Worm (Caenorhabditis elegans): ENCODE measurements around the gene nlp-9.
"Not testable (repeated sequence)": the region's sequence is repeated elsewhere in the genome, so short reads cannot be mapped to it uniquely, and the experiment has no call there.

Gene nlp-9

ce11 chrV:4260090-4260489 lies 40.6 kb downstream of the nlp-9 start, which contains the start of gene srt-3:
srt-3 (minus strand) TSS chrV:4260190.
- TF ChIP-seq aha-1 (tag; optimal IDR thresholded peaks at IDR 0.05) (no peak), nhr-84 (tag; optimal IDR thresholded peaks at IDR 0.05) (no peak), Y116A8C.19 (tag; optimal IDR thresholded peaks at IDR 0.05; ENCODE audit: borderline replicate concordance) (no peak), unc-30 (tag; optimal IDR thresholded peaks at IDR 0.05) (no peak), ets-5 (GFP tag; IDR thresholded peaks at IDR 0.05) (no peak), nhr-71 (tag; optimal IDR thresholded peaks at IDR 0.05) (no peak), blmp-1 (tag; optimal IDR thresholded peaks at IDR 0.05) (no peak), snpc-4 (tag; optimal IDR thresholded peaks at IDR 0.05) (no peak), swsn-7 (tag; optimal IDR thresholded peaks at IDR 0.05) (no peak), lin-14 (GFP tag; optimal IDR thresholded peaks at IDR 0.05) (no peak), pag-3 (tag; optimal IDR thresholded peaks at IDR 0.05; ENCODE audit: borderline replicate concordance, insufficient read depth) (no peak), dpl-1 (GFP tag; optimal IDR thresholded peaks at IDR 0.05) (no peak)

- TF ChIP-seq nhr-84 (tag; optimal IDR thresholded peaks at IDR 0.05) (no peak), efl-1 (optimal IDR thresholded peaks at IDR 0.05) (no peak), efl-1 (GFP tag; optimal IDR thresholded peaks at IDR 0.05 in 1 of 2) (peak in 1 of 2 experiments; percentile 64)
These were observed 41.9 kb downstream of the nlp-9 start for ce11 chrV:4261385-4261784.

ce11 chrV:4264516-4264915 lies 45.1 kb downstream of the nlp-9 start, which contains the start of gene srt-35:
srt-35 (minus strand) TSS chrV:4264616.
- TF ChIP-seq efl-1 (optimal IDR thresholded peaks at IDR 0.05) (no peak), efl-1 (GFP tag; optimal IDR thresholded peaks at IDR 0.05 in 1 of 2) (no peak), pag-3 (tag; optimal IDR thresholded peaks at IDR 0.05; ENCODE audit: borderline replicate concordance, insufficient read depth) (no peak), nhr-76 (tag; optimal IDR thresholded peaks at IDR 0.05) (no peak), fos-1 (tag; optimal IDR thresholded peaks at IDR 0.05) (no peak), ceh-90 (tag; optimal IDR thresholded peaks at IDR 0.05) (no peak), pqm-1 (tag; optimal IDR thresholded peaks at IDR 0.05) (no peak), nhr-77 (tag; optimal IDR thresholded peaks at IDR 0.05) (no peak), lin-13 (GFP tag; optimal IDR thresholded peaks at IDR 0.05) (no peak), skn-1 (tag; optimal IDR thresholded peaks at IDR 0.05) (no peak), tlp-1 (tag; optimal IDR thresholded peaks at IDR 0.05) (no peak), snpc-4 (tag; optimal IDR thresholded peaks at IDR 0.05) (no peak), egl-13 (tag; optimal IDR thresholded peaks at IDR 0.05) (no peak), unc-62 (GFP tag; optimal IDR thresholded peaks at IDR 0.05) (no peak)

ce11 chrV:4268213-4268612 lies 48.8 kb downstream of the nlp-9 start, which contains the start of gene srt-36:
srt-36 (minus strand) TSS chrV:4268313.
- not testable (repeated sequence) for TF ChIP-seq lsy-2 (tag; optimal IDR thresholded peaks at IDR 0.05); grh-1 (GFP tag; IDR thresholded peaks at IDR 0.05); nhr-20 (tag; optimal IDR thresholded peaks at IDR 0.05)

ce11 chrV:4271258-4271657 lies 51.8 kb downstream of the nlp-9 start, which contains the start of gene srt-38:
srt-38 (minus strand) TSS chrV:4271358.
- not testable (repeated sequence) for TF ChIP-seq nhr-77 (tag; optimal IDR thresholded peaks at IDR 0.05); lin-14 (GFP tag; optimal IDR thresholded peaks at IDR 0.05); alr-1 (tag; optimal IDR thresholded peaks at IDR 0.05; ENCODE audit: borderline replicate concordance)

Measured in whole organism, L1 larva.